Worm (Caenorhabditis elegans) whole organism, young adult: Measurements from ENCODE around the gene acl-8.

ENCODE experiments used
- B0336.3 ChIP-seq: fragments of 200-800 bp; sonication (Bioruptor generic); IDR thresholded peaks from 2 replicates; pipeline ENCODE4 v1.3.6; 2022; ENCODE audit warnings: missing genetic modification characterization, missing compliant biosample characterization
- D2030.7 ChIP-seq: fragments of 200-800 bp; sonication (Bioruptor generic); IDR thresholded peaks from 2 replicates; pipeline ENCODE4 v1.3.6; 2022; ENCODE audit warnings: missing genetic modification reagents, missing genetic modification characterization, missing compliant biosample characterization
- F33H1.4 ChIP-seq: fragments of 200-800 bp; sonication (Bioruptor generic); IDR thresholded peaks from 2 replicates; pipeline ENCODE4 v1.3.6; 2022; ENCODE audit warnings: missing genetic modification reagents, missing genetic modification characterization, missing compliant biosample characterization
- F37B4.10 ChIP-seq: fragments of 200-800 bp; sonication (Bioruptor generic); IDR thresholded peaks from 2 replicates; pipeline ENCODE4 v1.3.6; 2022; ENCODE audit warnings: missing genetic modification characterization, missing compliant biosample characterization
- K11D2.4 ChIP-seq: fragments of 200-800 bp; sonication (Bioruptor generic); IDR thresholded peaks from 2 replicates; pipeline ENCODE4 v1.3.6; 2022; ENCODE audit warnings: missing genetic modification reagents, missing genetic modification characterization, missing compliant biosample characterization
- T07F8.4 ChIP-seq: sonication (generic microtip); optimal IDR thresholded peaks from 2 replicates; lab custom pipeline; 2016; ENCODE audit warnings: mild to moderate bottlenecking, missing genetic modification characterization, moderate library complexity, missing compliant biosample characterization
- T26A5.8 ChIP-seq: sonication (generic microtip); optimal IDR thresholded peaks from 2 replicates; lab custom pipeline; 2016; ENCODE audit warnings: missing genetic modification characterization, missing compliant biosample characterization
- Y53F4B.3 ChIP-seq: fragments of 200-800 bp; sonication (Bioruptor generic); IDR thresholded peaks from 2 replicates; pipeline ENCODE4 v1.3.6; 2022; ENCODE audit warnings: missing genetic modification reagents, missing genetic modification characterization, missing compliant biosample characterization
- Y53G8AR.9 ChIP-seq: fragments of 200-800 bp; sonication (Bioruptor generic); conservative IDR thresholded peaks from 2 replicates; pipeline ENCODE4 v1.3.6; 2022; ENCODE audit warnings: missing genetic modification reagents, missing genetic modification characterization, missing compliant biosample characterization
- Y67H2A.10 ChIP-seq: fragments of 200-800 bp; sonication (Bioruptor generic); conservative IDR thresholded peaks from 2 replicates; pipeline ENCODE4 v1.3.6; 2022; ENCODE audit warnings: missing genetic modification reagents, missing genetic modification characterization, missing compliant biosample characterization
- Y95B8A.8 ChIP-seq: fragments of 200-800 bp; sonication (Bioruptor generic); IDR thresholded peaks from 2 replicates; pipeline ENCODE4 v1.3.6; 2022; ENCODE audit warnings: missing genetic modification reagents, missing genetic modification characterization, missing compliant biosample characterization
- ZK185.1 ChIP-seq: sonication (generic microtip); optimal IDR thresholded peaks from 2 replicates; lab custom pipeline; 2016; ENCODE audit warnings: mild to moderate bottlenecking, missing genetic modification characterization, missing compliant biosample characterization; ENCODE audit not compliant: poor library complexity, severe bottlenecking
- akir-1 ChIP-seq: fragments of 200-800 bp; sonication (Bioruptor generic); optimal IDR thresholded peaks from 2 replicates; lab custom pipeline; 2018; ENCODE audit warnings: mild to moderate bottlenecking, missing genetic modification characterization, moderate library complexity, missing compliant biosample characterization
- ama-1 ChIP-seq, 3 experiments: fragments of 150-350 bp in 1 of 3; sonication (generic microtip) in 2 of 3; optimal IDR thresholded peaks; 2 replicates each; lab custom pipeline; 2014 to 2018; ENCODE audit warnings: missing biosample characterization in 2 of 3, missing genetic modification characterization in 2 of 3, missing genetic modification reagents in 2 of 3
- attf-6 ChIP-seq: fragments of 200-800 bp; sonication (Bioruptor generic); IDR thresholded peaks from 2 replicates; pipeline ENCODE4 v1.3.6; 2022; ENCODE audit warnings: missing genetic modification reagents, missing genetic modification characterization, missing compliant biosample characterization
- cebp-1 ChIP-seq, 2 experiments: fragments of 200-800 bp in 1 of 2; sonication (Bioruptor generic) in 1 of 2; sonication (generic microtip) in 1 of 2; IDR thresholded peaks in 1 of 2; optimal IDR thresholded peaks in 1 of 2; 2 replicates each; pipeline versions ENCODE4 v1.3.6 to Lab custom; 2017 to 2022; ENCODE audit warnings: missing compliant biosample characterization in 2 of 2, missing genetic modification characterization in 2 of 2, mild to moderate bottlenecking in 1 of 2, missing genetic modification reagents in 1 of 2, moderate library complexity in 1 of 2
- chd-7 ChIP-seq: sonication (generic microtip); optimal IDR thresholded peaks from 2 replicates; lab custom pipeline; 2016; ENCODE audit warnings: mild to moderate bottlenecking, missing genetic modification characterization, moderate library complexity, missing compliant biosample characterization
- die-1 ChIP-seq: sonication (generic microtip); optimal IDR thresholded peaks from 2 replicates; lab custom pipeline; 2016; ENCODE audit warnings: missing genotype, mild to moderate bottlenecking, missing genetic modification characterization, missing compliant biosample characterization
- dox-1 ChIP-seq: fragments of 200-800 bp; sonication (Bioruptor generic); IDR thresholded peaks from 2 replicates; pipeline ENCODE4 v1.3.6; 2022; ENCODE audit warnings: missing genetic modification reagents, missing genetic modification characterization, missing compliant biosample characterization
- efl-1 ChIP-seq: fragments of 150-350 bp; optimal IDR thresholded peaks from 2 replicates; lab custom pipeline; 2014; ENCODE audit warnings: missing biosample characterization, missing genetic modification reagents, missing genetic modification characterization
- egl-18 ChIP-seq: fragments of 200-800 bp; sonication (Bioruptor generic); IDR thresholded peaks from 2 replicates; pipeline ENCODE4 v1.3.6; 2022; ENCODE audit warnings: missing genetic modification reagents, missing genetic modification characterization, missing compliant biosample characterization
- egrh-3 ChIP-seq: fragments of 200-800 bp; sonication (Bioruptor generic); IDR thresholded peaks from 2 replicates; pipeline ENCODE4 v1.3.6; 2022; ENCODE audit warnings: missing genetic modification reagents, missing genetic modification characterization, missing compliant biosample characterization
- ekl-4 ChIP-seq: fragments of 200-800 bp; sonication (Bioruptor generic); IDR thresholded peaks from 2 replicates; pipeline ENCODE4 v1.3.6; 2022; ENCODE audit warnings: missing genetic modification reagents, missing genetic modification characterization, missing compliant biosample characterization
- gei-17 ChIP-seq: fragments of 200-800 bp; sonication (Bioruptor generic); optimal IDR thresholded peaks from 2 replicates; lab custom pipeline; 2018; ENCODE audit warnings: mild to moderate bottlenecking, missing genetic modification characterization, missing compliant biosample characterization
- hlh-12 ChIP-seq: sonication (generic microtip); optimal IDR thresholded peaks from 2 replicates; lab custom pipeline; 2016; ENCODE audit warnings: missing genetic modification characterization, missing compliant biosample characterization
- hlh-26 ChIP-seq: fragments of 200-800 bp; sonication (Bioruptor generic); conservative IDR thresholded peaks from 2 replicates; pipeline ENCODE4 v1.3.6; 2022; ENCODE audit warnings: missing genetic modification reagents, missing genetic modification characterization, missing compliant biosample characterization
- hmg-1.2 ChIP-seq: fragments of 200-800 bp; sonication (Bioruptor generic); IDR thresholded peaks from 2 replicates; pipeline ENCODE4 v1.3.6; 2022; ENCODE audit warnings: missing genetic modification reagents, missing genetic modification characterization, missing compliant biosample characterization
- hrde-1 ChIP-seq: sonication (generic microtip); optimal IDR thresholded peaks from 2 replicates; lab custom pipeline; 2016; ENCODE audit warnings: missing genetic modification characterization, mild to moderate bottlenecking, missing compliant biosample characterization, moderate library complexity, missing genotype, missing genetic modification reagents, borderline replicate concordance
- hsf-1 ChIP-seq: fragments of 200-800 bp; sonication (Bioruptor generic); IDR thresholded peaks from 2 replicates; pipeline ENCODE4 v1.3.6; 2022; ENCODE audit warnings: missing genetic modification reagents, missing genetic modification characterization, missing compliant biosample characterization
- lin-54 ChIP-seq: fragments of 200-800 bp; sonication (Bioruptor generic); optimal IDR thresholded peaks from 2 replicates; lab custom pipeline; 2018; ENCODE audit warnings: mild to moderate bottlenecking, missing genetic modification characterization, missing compliant biosample characterization
- lsl-1 ChIP-seq: fragments of 200-800 bp; sonication (Bioruptor generic); optimal IDR thresholded peaks from 2 replicates; lab custom pipeline; 2018; ENCODE audit warnings: mild to moderate bottlenecking, missing genetic modification characterization, moderate library complexity, missing compliant biosample characterization
- madf-6 ChIP-seq: fragments of 200-800 bp; sonication (Bioruptor generic); IDR thresholded peaks from 2 replicates; pipeline ENCODE4 v1.3.6; 2022; ENCODE audit warnings: missing genetic modification reagents, missing genetic modification characterization, missing compliant biosample characterization
- mcd-1 ChIP-seq: fragments of 200-800 bp; sonication (Bioruptor generic); IDR thresholded peaks from 2 replicates; pipeline ENCODE4 v1.3.6; 2022; ENCODE audit warnings: missing genetic modification reagents, missing genetic modification characterization, missing compliant biosample characterization
- nfyb-1 ChIP-seq: fragments of 200-800 bp; sonication (Bioruptor generic); IDR thresholded peaks from 2 replicates; pipeline ENCODE4 v1.3.6; 2022; ENCODE audit warnings: missing genetic modification reagents, missing genetic modification characterization, missing compliant biosample characterization
- nhr-120 ChIP-seq: fragments of 200-800 bp; sonication (Bioruptor generic); IDR thresholded peaks from 2 replicates; pipeline ENCODE4 v1.3.6; 2022; ENCODE audit warnings: missing genetic modification characterization, missing compliant biosample characterization
- nhr-80 ChIP-seq: sonication (generic microtip); optimal IDR thresholded peaks from 2 replicates; lab custom pipeline; 2016; ENCODE audit warnings: missing genetic modification characterization, missing compliant biosample characterization
- snpc-4 ChIP-seq, 5 experiments: fragments of 150-350 bp in 1 of 5; sonication (generic microtip) in 4 of 5; optimal IDR thresholded peaks; 2 replicates each; lab custom pipeline; 2014 to 2018; ENCODE audit warnings: missing genetic modification characterization in 5 of 5, missing biosample characterization in 3 of 5, antibody characterized with exemption in 2 of 5, mild to moderate bottlenecking in 2 of 5, missing compliant biosample characterization in 2 of 5, missing genotype in 2 of 5, moderate library complexity in 2 of 5, missing genetic modification reagents in 1 of 5
- somi-1 ChIP-seq: fragments of 200-800 bp; sonication (Bioruptor generic); optimal IDR thresholded peaks from 2 replicates; lab custom pipeline; 2018; ENCODE audit warnings: mild to moderate bottlenecking, missing genetic modification characterization, missing compliant biosample characterization
- tlf-1 ChIP-seq: fragments of 200-800 bp; sonication (Bioruptor generic); optimal IDR thresholded peaks from 2 replicates; lab custom pipeline; 2018; ENCODE audit warnings: mild to moderate bottlenecking, missing genetic modification characterization, missing compliant biosample characterization
- unc-130 ChIP-seq: sonication (generic microtip); optimal IDR thresholded peaks from 2 replicates; lab custom pipeline; 2016; ENCODE audit warnings: missing genetic modification reagents, missing genetic modification characterization, missing compliant biosample characterization
- zim-3 ChIP-seq: sonication (generic microtip); optimal IDR thresholded peaks from 2 replicates; lab custom pipeline; 2017; ENCODE audit warnings: mild to moderate bottlenecking, missing genetic modification characterization, moderate library complexity, missing compliant biosample characterization
- ztf-28 ChIP-seq: fragments of 200-800 bp; sonication (Bioruptor generic); IDR thresholded peaks from 2 replicates; pipeline ENCODE4 v1.3.6; 2022; ENCODE audit warnings: missing genetic modification reagents, missing genetic modification characterization, missing compliant biosample characterization
- ztf-6 ChIP-seq: fragments of 200-800 bp; sonication (Bioruptor generic); IDR thresholded peaks from 2 replicates; pipeline ENCODE4 v1.3.6; 2022; ENCODE audit warnings: missing genetic modification reagents, missing genetic modification characterization, missing compliant biosample characterization

The acl-8 gene

ce11 chrV:6426843-6427242, 23.8 kb upstream of the acl-8 start, which contains the start of gene atp-4 (continued):
- TF ChIP-seq attf-6 (GFP tag; lab: Robert Waterston, UW) (0 out of 2 replicates have a peak, but pooled peaks have one; percentile 15), unc-130 (GFP tag; lab: Kevin White, UChicago) (no peak), egl-18 (GFP tag; lab: Robert Waterston, UW) (no peak), tlf-1 (no peak), egrh-3 (GFP tag; lab: Robert Waterston, UW) (peak; percentile 39), T07F8.4 (tag; lab: Kevin White, UChicago) (no peak), die-1 (tag; lab: Kevin White, UChicago) (no peak), somi-1 (GFP tag; lab: Kevin White, UChicago) (no peak), madf-6 (GFP tag; lab: Robert Waterston, UW) (peak; percentile 48; the same call in 1 of the 2 replicates), hlh-26 (GFP tag; lab: Robert Waterston, UW) (no peak), ztf-28 (no peak), chd-7 (tag; lab: Kevin White, UChicago) (peak; percentile 20), hsf-1 (peak; percentile 69; the same call in 1 of the 2 replicates)

ce11 chrV:6427433-6427832, 23.2 kb upstream of the acl-8 start:
- TF ChIP-seq T26A5.8 (tag; lab: Kevin White, UChicago) (no peak), hlh-12 (tag; lab: Kevin White, UChicago) (no peak), ekl-4 (GFP tag; lab: Robert Waterston, UW) (peak; percentile 24; the same call in 1 of the 2 replicates), gei-17 (GFP tag; lab: Kevin White, UChicago) (no peak), hlh-26 (GFP tag; lab: Robert Waterston, UW) (no peak), B0336.3 (GFP tag; lab: Robert Waterston, UW) (no peak), K11D2.4 (GFP tag; lab: Robert Waterston, UW) (peak; percentile 37; the same call in 1 of the 2 replicates), ZK185.1 (tag; lab: Kevin White, UChicago) (peak; percentile 19), Y67H2A.10 (GFP tag; lab: Robert Waterston, UW) (no peak), ztf-6 (GFP tag; lab: Robert Waterston, UW) (peak; percentile 37; the same call in 1 of the 2 replicates), zim-3 (tag; lab: Kevin White, UChicago) (no peak), Y53F4B.3 (no peak), dox-1 (0 out of 2 replicates have a peak, but pooled peaks have one; percentile 10), F33H1.4 (peak; percentile 37; the same call in 1 of the 2 replicates), cebp-1 (GFP tag; IDR thresholded peaks at IDR 0.05; lab: Robert Waterston, UW) (no peak), cebp-1 (tag; optimal IDR thresholded peaks at IDR 0.05; lab: Kevin White, UChicago) (peak; percentile 27), hsf-1 (no peak), nhr-80 (tag; lab: Kevin White, UChicago) (peak; percentile 16), Y53G8AR.9 (GFP tag; lab: Robert Waterston, UW) (0 out of 2 replicates have a peak, but pooled peaks have one; percentile 27), akir-1 (GFP tag; lab: Kevin White, UChicago) (no peak), F37B4.10 (GFP tag; lab: Robert Waterston, UW) (no peak), snpc-4 (GFP tag; optimal IDR thresholded peaks at IDR 0.05; lab: Kevin White, UChicago) (no peak), snpc-4 (tag; optimal IDR thresholded peaks at IDR 0.05; lab: Kevin White, UChicago) (peak in 1 of 4 experiments; percentile 5), D2030.7 (GFP tag; lab: Robert Waterston, UW) (peak; percentile 13; the same call in 1 of the 2 replicates), ama-1 (optimal IDR thresholded peaks at IDR 0.05; lab: Kevin White, UChicago) (peak; percentile 5), ama-1 (GFP tag; optimal IDR thresholded peaks at IDR 0.05; lab: Kevin White, UChicago) (no peak), Y95B8A.8 (GFP tag; lab: Robert Waterston, UW) (0 out of 2 replicates have a peak, but pooled peaks have one; percentile 45), hmg-1.2 (GFP tag; lab: Robert Waterston, UW) (peak; percentile 28; the same call in 1 of the 2 replicates), nhr-120 (GFP tag; lab: Robert Waterston, UW) (no peak), hrde-1 (tag; lab: Kevin White, UChicago) (no peak), lsl-1 (GFP tag; lab: Kevin White, UChicago) (peak; percentile 53), madf-6 (GFP tag; lab: Robert Waterston, UW) (peak; percentile 52; the same call in 1 of the 2 replicates), mcd-1 (peak; percentile 39; the same call in 1 of the 2 replicates), efl-1 (no peak), nfyb-1 (0 out of 2 replicates have a peak, but pooled peaks have one; percentile 50), lin-54 (GFP tag; lab: Kevin White, UChicago) (peak; percentile 25)
